Worm (Caenorhabditis elegans): ENCODE measurements around the gene ZK666.12.

Gene ZK666.12

DNA sequence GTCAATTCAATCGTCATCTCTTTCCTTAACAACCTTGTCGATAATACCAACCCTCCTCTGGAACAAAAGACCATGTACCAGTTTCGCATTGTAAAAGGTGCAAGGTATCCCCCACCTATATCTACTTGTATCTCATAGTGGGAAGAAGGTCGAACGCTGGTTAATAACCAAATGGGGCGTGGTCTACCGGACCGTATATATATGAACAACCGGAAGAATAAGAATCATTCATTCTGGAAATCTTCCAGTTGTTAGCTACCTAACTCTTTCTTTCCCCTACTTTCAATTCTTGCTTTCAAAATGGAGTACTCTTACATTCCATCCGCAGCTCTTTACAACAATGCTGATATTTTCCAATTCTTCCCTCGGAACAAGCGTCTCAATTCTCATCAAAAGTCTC is 34.8 kb upstream of the ZK666.12 start, which contains the start of gene ZK673.5:
TSS of gene ZK673.5 (plus strand) at position 301 of the 400 bp plus-strand sequence.
- no peak for TF ChIP-seq tra-4 (tag; optimal IDR thresholded peaks at IDR 0.05)
- TF ChIP-seq ama-1 (optimal IDR thresholded peaks at IDR 0.05) = no peak
- TF ChIP-seq pes-1 (GFP tag; IDR thresholded peaks at IDR 0.05) = no peak
- no peak for TF ChIP-seq ets-7 (tag; optimal IDR thresholded peaks at IDR 0.05)
- TF ChIP-seq flt-1 (GFP tag; IDR thresholded peaks at IDR 0.05) = no peak
- TF ChIP-seq B0310.2 (tag; optimal IDR thresholded peaks at IDR 0.05) = no peak
- TF ChIP-seq hmg-4 (GFP tag; optimal IDR thresholded peaks at IDR 0.05) = no peak
- TF ChIP-seq sea-1 (GFP tag; conservative IDR thresholded peaks at IDR 0.05) = no peak

DNA sequence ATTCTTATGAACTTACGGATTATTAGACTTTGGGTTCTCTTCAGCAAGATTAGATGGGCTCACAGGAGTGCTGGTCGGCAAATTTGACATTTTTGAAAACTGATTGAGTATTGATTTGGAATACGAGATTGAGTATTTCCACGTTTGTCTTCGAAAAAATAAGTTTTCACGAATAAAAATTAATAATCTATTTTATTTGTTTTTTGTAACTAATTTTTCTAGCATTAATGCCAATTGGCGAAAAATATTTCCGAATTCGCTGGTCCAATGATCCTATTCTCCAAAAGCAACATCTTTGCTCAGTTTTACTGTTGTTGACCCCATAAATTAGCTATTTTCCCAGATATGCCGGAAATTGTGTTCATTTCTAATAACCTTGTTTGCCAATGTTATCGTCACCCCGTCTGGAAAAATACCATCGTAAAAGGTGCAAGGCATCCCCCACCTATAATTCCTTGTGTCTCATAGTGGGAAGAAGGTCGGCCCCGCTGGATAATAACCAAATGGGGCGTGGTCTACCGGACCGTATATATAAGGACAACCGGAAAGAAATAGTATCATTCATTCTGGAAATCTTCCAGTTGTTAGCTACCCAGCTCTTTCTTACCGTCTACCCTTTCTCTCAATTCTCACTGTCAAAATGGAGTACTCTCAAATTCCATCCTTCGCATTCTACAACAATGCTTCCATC is 31.6 kb upstream of the ZK666.12 start, which contains the start of the genes ZK673.6 and sdz-37:
TSS of gene ZK673.6 (minus strand) at position 101 of the 691 bp plus-strand sequence.
TSS of gene sdz-37 (plus strand) at position 641 of the 691 bp plus-strand sequence.
- TF ChIP-seq scrt-1 (GFP tag; IDR thresholded peaks at IDR 0.05) (no peak), tra-4 (tag; optimal IDR thresholded peaks at IDR 0.05) (no peak), aly-1 (tag; optimal IDR thresholded peaks at IDR 0.05) (no peak), hmbx-1 (tag; optimal IDR thresholded peaks at IDR 0.05) (no peak), pes-1 (GFP tag; IDR thresholded peaks at IDR 0.05) (no peak)

DNA sequence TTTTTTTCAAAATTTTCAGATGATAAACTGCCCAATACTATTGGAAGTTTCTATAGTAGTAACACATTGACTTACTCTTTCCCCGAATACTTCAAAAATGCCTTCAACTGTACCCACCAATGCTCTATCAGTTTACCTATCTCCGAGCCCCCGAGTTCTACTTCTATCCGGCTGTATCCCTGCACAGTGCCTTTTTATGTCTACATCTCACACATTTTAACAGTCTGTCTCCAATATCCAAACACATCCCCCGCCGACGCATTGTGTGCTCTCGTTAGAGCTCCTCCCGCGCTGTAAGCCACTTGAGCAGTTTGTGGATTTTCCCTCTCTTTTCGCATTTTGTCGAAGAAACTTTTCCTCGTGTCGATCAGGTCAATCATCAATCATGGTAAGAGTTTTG is 29.5 kb upstream of the ZK666.12 start, which contains the start of gene tnc-2:
TSS of gene tnc-2 (plus strand) at position 301 of the 400 bp plus-strand sequence.
- TF ChIP-seq ceh-36 (tag; optimal IDR thresholded peaks at IDR 0.05) (no peak), tra-4 (tag; optimal IDR thresholded peaks at IDR 0.05) (no peak), tbx-11 (GFP tag; IDR thresholded peaks at IDR 0.05) (no peak), pes-1 (GFP tag; IDR thresholded peaks at IDR 0.05) (no peak), aly-1 (tag; optimal IDR thresholded peaks at IDR 0.05) (no peak), hnd-1 (tag; optimal IDR thresholded peaks at IDR 0.05) (no peak), ets-7 (tag; optimal IDR thresholded peaks at IDR 0.05) (no peak), B0310.2 (tag; optimal IDR thresholded peaks at IDR 0.05) (no peak), hmg-4 (GFP tag; optimal IDR thresholded peaks at IDR 0.05) (no peak)

DNA sequence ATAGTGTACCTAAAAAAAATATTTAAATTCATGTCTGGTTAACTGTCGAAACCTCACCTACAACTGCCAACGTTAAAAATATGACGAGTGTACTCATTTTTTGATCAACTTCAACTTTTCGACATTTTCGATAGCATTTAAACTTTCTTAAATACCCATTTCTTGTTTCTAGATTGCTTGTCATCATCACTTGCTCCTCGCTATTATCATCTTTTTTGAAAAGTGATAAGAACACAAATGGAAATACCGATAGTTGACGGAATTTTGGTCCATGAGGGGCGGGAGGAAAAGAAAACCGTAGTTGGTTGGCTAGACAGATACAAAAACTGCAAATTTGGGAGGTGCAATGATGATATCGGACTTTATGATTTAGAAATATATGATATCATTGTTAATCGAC is 25.9 kb upstream of the ZK666.12 start, which contains the start of gene clec-143:
TSS of gene clec-143 (minus strand) at position 139 of the 400 bp plus-strand sequence.
- TF ChIP-seq tbx-37 (GFP tag; conservative IDR thresholded peaks at IDR 0.05) = no peak
- no peak for TF ChIP-seq hnd-1 (tag; optimal IDR thresholded peaks at IDR 0.05)
- TF ChIP-seq flt-1 (GFP tag; IDR thresholded peaks at IDR 0.05) = no peak
- TF ChIP-seq sea-1 (GFP tag; conservative IDR thresholded peaks at IDR 0.05) = no peak
- TF ChIP-seq F13C5.2 (tag; optimal IDR thresholded peaks at IDR 0.05) = no peak
- no peak for TF ChIP-seq hmbx-1 (tag; optimal IDR thresholded peaks at IDR 0.05)
- no peak for TF ChIP-seq hmg-4 (GFP tag; optimal IDR thresholded peaks at IDR 0.05)
- TF ChIP-seq tbx-11 (GFP tag; IDR thresholded peaks at IDR 0.05) = no peak
- TF ChIP-seq ceh-13 (GFP tag; optimal IDR thresholded peaks at IDR 0.05) = no peak
- no peak for TF ChIP-seq ceh-36 (tag; optimal IDR thresholded peaks at IDR 0.05)
- no peak for TF ChIP-seq aly-1 (tag; optimal IDR thresholded peaks at IDR 0.05)
- no peak for TF ChIP-seq tra-4 (tag; optimal IDR thresholded peaks at IDR 0.05)
- TF ChIP-seq ama-1 (optimal IDR thresholded peaks at IDR 0.05) = no peak
- TF ChIP-seq ets-7 (tag; optimal IDR thresholded peaks at IDR 0.05) = no peak

DNA sequence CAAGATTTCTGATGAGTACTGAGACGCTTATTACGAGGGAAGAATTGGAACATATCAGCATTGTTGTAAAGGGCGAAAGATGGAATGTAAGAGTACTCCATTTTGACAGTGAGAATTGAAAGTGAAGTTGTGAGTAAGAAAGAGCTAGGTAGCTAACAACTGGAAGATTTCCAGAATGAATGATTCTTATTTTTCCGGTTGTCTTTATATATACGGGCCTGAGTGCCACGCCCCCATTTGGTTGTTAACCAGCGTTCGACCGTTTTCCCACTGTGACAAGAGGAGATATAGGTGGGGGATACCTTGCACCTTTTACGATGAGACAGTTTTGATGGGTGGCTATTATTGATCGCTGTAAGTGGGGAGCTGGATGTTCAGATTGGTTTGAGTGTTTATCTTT is 24.8 kb upstream of the ZK666.12 start, which contains the start of gene ZK666.1:
TSS of gene ZK666.1 (minus strand) at position 101 of the 400 bp plus-strand sequence.
- no peak for TF ChIP-seq sea-1 (GFP tag; conservative IDR thresholded peaks at IDR 0.05)
- no peak for TF ChIP-seq hnd-1 (tag; optimal IDR thresholded peaks at IDR 0.05)
- TF ChIP-seq scrt-1 (GFP tag; IDR thresholded peaks at IDR 0.05) = no peak
- TF ChIP-seq flt-1 (GFP tag; IDR thresholded peaks at IDR 0.05) = no peak
- no peak for TF ChIP-seq ceh-36 (tag; optimal IDR thresholded peaks at IDR 0.05)
- TF ChIP-seq B0310.2 (tag; optimal IDR thresholded peaks at IDR 0.05) = no peak
- no peak for TF ChIP-seq hmg-4 (GFP tag; optimal IDR thresholded peaks at IDR 0.05)
- TF ChIP-seq tra-4 (tag; optimal IDR thresholded peaks at IDR 0.05) = no peak
- no peak for TF ChIP-seq ets-7 (tag; optimal IDR thresholded peaks at IDR 0.05)
- TF ChIP-seq aly-1 (tag; optimal IDR thresholded peaks at IDR 0.05) = no peak
- TF ChIP-seq pes-1 (GFP tag; IDR thresholded peaks at IDR 0.05) = no peak
- TF ChIP-seq ama-1 (optimal IDR thresholded peaks at IDR 0.05) = no peak
- TF ChIP-seq F13C5.2 (tag; optimal IDR thresholded peaks at IDR 0.05) = no peak
- TF ChIP-seq ceh-13 (GFP tag; optimal IDR thresholded peaks at IDR 0.05) = no peak
- no peak for TF ChIP-seq hmbx-1 (tag; optimal IDR thresholded peaks at IDR 0.05)
- TF ChIP-seq tbx-37 (GFP tag; conservative IDR thresholded peaks at IDR 0.05) = no peak
- no peak for TF ChIP-seq tbx-11 (GFP tag; IDR thresholded peaks at IDR 0.05)

DNA sequence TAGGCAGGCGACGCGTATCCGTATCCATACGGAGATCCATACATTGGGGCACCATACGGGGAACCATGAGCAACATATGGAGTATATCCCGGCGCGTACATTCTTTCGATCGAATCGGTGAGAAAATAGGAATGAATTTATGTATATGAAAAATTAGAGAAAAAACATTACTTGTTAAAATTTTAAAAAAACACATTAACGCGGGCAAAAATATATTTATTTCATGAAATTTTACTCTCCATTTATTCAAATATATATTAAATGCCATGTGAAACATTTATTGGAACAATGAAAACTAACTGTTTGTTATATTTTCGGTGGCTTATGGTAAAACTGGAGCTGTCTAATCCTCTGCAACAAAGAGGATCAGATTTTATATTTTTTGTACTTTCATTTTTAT is 24.2 kb upstream of the ZK666.12 start, which contains the start of gene ZK666.2:
TSS of gene ZK666.2 (minus strand) at position 101 of the 400 bp plus-strand sequence.
- TF ChIP-seq hmg-4 (GFP tag; optimal IDR thresholded peaks at IDR 0.05) (no peak), F13C5.2 (tag; optimal IDR thresholded peaks at IDR 0.05) (no peak), scrt-1 (GFP tag; IDR thresholded peaks at IDR 0.05) (no peak), ets-7 (tag; optimal IDR thresholded peaks at IDR 0.05) (no peak), tbx-11 (GFP tag; IDR thresholded peaks at IDR 0.05) (no peak), hmbx-1 (tag; optimal IDR thresholded peaks at IDR 0.05) (no peak), hnd-1 (tag; optimal IDR thresholded peaks at IDR 0.05) (no peak), aly-1 (tag; optimal IDR thresholded peaks at IDR 0.05) (no peak), flt-1 (GFP tag; IDR thresholded peaks at IDR 0.05) (no peak), tra-4 (tag; optimal IDR thresholded peaks at IDR 0.05) (no peak), sea-1 (GFP tag; conservative IDR thresholded peaks at IDR 0.05) (no peak), ceh-36 (tag; optimal IDR thresholded peaks at IDR 0.05) (no peak), tbx-37 (GFP tag; conservative IDR thresholded peaks at IDR 0.05) (no peak), ama-1 (optimal IDR thresholded peaks at IDR 0.05) (no peak), pes-1 (GFP tag; IDR thresholded peaks at IDR 0.05) (no peak), B0310.2 (tag; optimal IDR thresholded peaks at IDR 0.05) (no peak), ceh-13 (GFP tag; optimal IDR thresholded peaks at IDR 0.05) (no peak)

DNA sequence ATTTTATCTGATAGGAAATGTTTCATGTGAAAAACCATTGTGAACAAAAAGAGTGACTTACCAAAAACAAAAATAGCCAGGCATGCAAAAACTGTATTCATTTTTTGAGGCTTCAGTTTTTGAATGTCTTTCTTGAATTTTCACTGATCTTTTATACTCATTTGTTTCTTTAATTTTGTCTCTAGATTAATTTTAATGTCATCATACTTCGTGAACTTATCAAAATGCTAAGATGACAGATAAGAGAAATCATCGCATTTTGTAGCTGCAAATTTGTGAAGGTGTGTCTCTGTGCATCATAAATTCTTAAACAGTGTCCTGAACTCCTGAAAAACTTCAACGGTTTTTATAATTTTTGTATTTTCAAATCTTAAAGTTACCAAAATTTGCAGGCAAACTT is 20.0 kb upstream of the ZK666.12 start, which contains the start of gene clec-58:
TSS of gene clec-58 (minus strand) at position 101 of the 400 bp plus-strand sequence.
- no peak for TF ChIP-seq hnd-1 (tag; optimal IDR thresholded peaks at IDR 0.05)
- no peak for TF ChIP-seq ceh-13 (GFP tag; optimal IDR thresholded peaks at IDR 0.05)
- TF ChIP-seq pes-1 (GFP tag; IDR thresholded peaks at IDR 0.05) = no peak
- TF ChIP-seq ceh-36 (tag; optimal IDR thresholded peaks at IDR 0.05) = no peak
- no peak for TF ChIP-seq sea-1 (GFP tag; conservative IDR thresholded peaks at IDR 0.05)
- TF ChIP-seq hmbx-1 (tag; optimal IDR thresholded peaks at IDR 0.05) = no peak
- no peak for TF ChIP-seq tra-4 (tag; optimal IDR thresholded peaks at IDR 0.05)
- no peak for TF ChIP-seq tbx-11 (GFP tag; IDR thresholded peaks at IDR 0.05)
- no peak for TF ChIP-seq aly-1 (tag; optimal IDR thresholded peaks at IDR 0.05)
- no peak for TF ChIP-seq scrt-1 (GFP tag; IDR thresholded peaks at IDR 0.05)
- no peak for TF ChIP-seq B0310.2 (tag; optimal IDR thresholded peaks at IDR 0.05)
- no peak for TF ChIP-seq F13C5.2 (tag; optimal IDR thresholded peaks at IDR 0.05)
- TF ChIP-seq tbx-37 (GFP tag; conservative IDR thresholded peaks at IDR 0.05) = no peak
- TF ChIP-seq hmg-4 (GFP tag; optimal IDR thresholded peaks at IDR 0.05) = no peak
- no peak for TF ChIP-seq flt-1 (GFP tag; IDR thresholded peaks at IDR 0.05)
- TF ChIP-seq ama-1 (optimal IDR thresholded peaks at IDR 0.05) = no peak
- no peak for TF ChIP-seq ets-7 (tag; optimal IDR thresholded peaks at IDR 0.05)
